Fruit fly (Drosophila melanogaster): ENCODE data around the gene Gfrl.

DNA sequence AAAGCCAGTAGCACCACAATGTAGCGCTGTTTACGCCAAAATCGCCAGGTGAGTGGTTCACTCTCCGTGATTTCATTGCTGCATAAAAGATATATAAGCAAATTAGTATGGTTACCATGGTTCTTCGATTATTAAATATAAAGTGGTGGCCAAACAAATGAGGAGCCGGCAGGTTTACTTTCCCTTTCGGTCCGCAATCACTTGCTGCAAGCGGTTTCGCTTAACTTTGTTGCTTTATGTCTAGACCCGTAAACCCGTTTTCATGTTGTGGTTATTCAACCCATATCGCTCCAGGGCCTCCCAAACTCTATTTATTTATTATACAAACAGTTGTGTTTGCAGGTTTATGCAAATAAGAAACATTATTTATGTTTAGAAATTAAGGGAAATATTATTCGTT is 25.0 kb upstream of the Gfrl start:
- TF ChIP-seq CG4854 (GFP tag; optimal IDR thresholded peaks at IDR 0.05) (no peak), Sox102F (GFP tag; optimal IDR thresholded peaks at IDR 0.05) (no peak), Kr (GFP tag; optimal IDR thresholded peaks at IDR 0.05) (no peak), CG11696 (GFP tag; IDR thresholded peaks at IDR 0.05) (no peak), CG10462 (GFP tag; optimal IDR thresholded peaks at IDR 0.05) (no peak), Abd-B (GFP tag; optimal IDR thresholded peaks at IDR 0.05) (no peak), Hsf (GFP tag; optimal IDR thresholded peaks at IDR 0.05) (no peak), bcd (GFP tag; optimal IDR thresholded peaks at IDR 0.05) (no peak), mld (GFP tag; IDR thresholded peaks at IDR 0.05; ENCODE audit: partially characterized antibody) (no peak), CG6272 (GFP tag; IDR thresholded peaks at IDR 0.05) (no peak)
